Worm (Caenorhabditis elegans) whole organism, early embryonic: ENCODE data around the gene C53B4.3.

ENCODE experiments used
- aly-1 ChIP-seq: sonication (generic microtip); optimal IDR thresholded peaks from 2 replicates; lab custom pipeline; 2016; ENCODE audit warnings: missing genetic modification characterization, missing compliant biosample characterization
- ama-1 ChIP-seq: fragments of 150-350 bp; optimal IDR thresholded peaks from 2 replicates; lab custom pipeline; 2014
- ets-7 ChIP-seq: sonication (generic microtip); optimal IDR thresholded peaks from 2 replicates; lab custom pipeline; 2016; ENCODE audit warnings: missing genotype, missing genetic modification characterization, missing compliant biosample characterization
- flt-1 ChIP-seq: fragments of 200-800 bp; sonication (Bioruptor generic); IDR thresholded peaks from 2 replicates; pipeline ENCODE4 v1.3.6; 2022; ENCODE audit warnings: missing genetic modification characterization, missing compliant biosample characterization
- hmbx-1 ChIP-seq: sonication (generic microtip); optimal IDR thresholded peaks from 2 replicates; lab custom pipeline; 2016; ENCODE audit warnings: mild to moderate bottlenecking, missing genetic modification characterization, missing compliant biosample characterization
- hnd-1 ChIP-seq: sonication (generic microtip); optimal IDR thresholded peaks from 2 replicates; lab custom pipeline; 2016; ENCODE audit warnings: missing genetic modification characterization, missing compliant biosample characterization
- pes-1 ChIP-seq: fragments of 200-800 bp; sonication (Bioruptor generic); IDR thresholded peaks from 2 replicates; pipeline ENCODE4 v1.3.6; 2022; ENCODE audit warnings: missing genetic modification reagents, missing genetic modification characterization, missing compliant biosample characterization
- tbx-11 ChIP-seq: fragments of 200-800 bp; sonication (Bioruptor generic); IDR thresholded peaks from 2 replicates; pipeline ENCODE4 v1.3.6; 2022; ENCODE audit warnings: missing genetic modification characterization, missing compliant biosample characterization
- tbx-37 ChIP-seq: fragments of 200-800 bp; sonication (Bioruptor generic); conservative IDR thresholded peaks from 2 replicates; pipeline ENCODE4 v1.3.6; 2022; ENCODE audit warnings: missing genetic modification reagents, missing genetic modification characterization, missing compliant biosample characterization
- tra-4 ChIP-seq: sonication (generic microtip); optimal IDR thresholded peaks from 2 replicates; lab custom pipeline; 2017; ENCODE audit warnings: missing genetic modification characterization, missing compliant biosample characterization

- TF ChIP-seq tbx-11 (GFP tag; lab: Robert Waterston, UW) (no peak), hnd-1 (tag; lab: Kevin White, UChicago) (no peak), aly-1 (tag; lab: Kevin White, UChicago) (no peak), tra-4 (tag; lab: Kevin White, UChicago) (no peak), ama-1 (no peak), hmbx-1 (no peak), tbx-37 (GFP tag; lab: Robert Waterston, UW) (no peak), ets-7 (tag; lab: Kevin White, UChicago) (no peak), pes-1 (GFP tag; lab: Robert Waterston, UW) (no peak), flt-1 (GFP tag; lab: Robert Waterston, UW) (no peak)
Measured at ce11 chrIV:9010257-9010656, 36.7 kb upstream of the C53B4.3 start, which contains the start of gene C53D6.11.
